Worm (Caenorhabditis elegans): ENCODE results near the gene F19H6.4.

DNA sequence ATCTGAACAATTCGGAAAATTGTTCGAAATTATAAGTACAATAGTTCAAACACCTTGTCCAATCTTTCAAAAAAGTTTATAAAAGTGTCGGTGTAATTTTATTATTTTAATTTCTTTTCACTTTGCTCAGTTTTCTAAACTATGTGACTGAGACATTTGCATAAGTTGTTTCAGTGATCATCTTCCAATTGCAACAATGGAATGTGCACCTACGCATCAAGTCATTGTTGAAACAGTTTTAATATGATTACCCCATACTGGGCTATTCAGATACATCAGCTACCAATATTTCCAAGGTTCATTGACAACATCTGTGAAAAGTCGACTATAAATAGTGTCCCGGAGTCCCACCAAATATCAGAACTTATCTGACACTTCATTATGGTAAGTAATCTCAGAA lies 8.4 kb upstream of the F19H6.4 start, which contains the start of gene nspc-13:
- TF ChIP-seq tbx-2 (tag; optimal IDR thresholded peaks at IDR 0.05): no peak
- no peak for TF ChIP-seq egl-27 (tag; optimal IDR thresholded peaks at IDR 0.05)
- TF ChIP-seq nhr-76 (tag; optimal IDR thresholded peaks at IDR 0.05): no peak
- TF ChIP-seq snpc-4 (tag; optimal IDR thresholded peaks at IDR 0.05): no peak
- TF ChIP-seq unc-62 (GFP tag; optimal IDR thresholded peaks at IDR 0.05): no peak
- TF ChIP-seq nhr-90 (tag; optimal IDR thresholded peaks at IDR 0.05; ENCODE audit: poor library complexity): no peak
- no peak for TF ChIP-seq nhr-28 (tag; optimal IDR thresholded peaks at IDR 0.05)
- no peak for TF ChIP-seq mdl-1 (tag; optimal IDR thresholded peaks at IDR 0.05)
- no peak for TF ChIP-seq nhr-11 (tag; optimal IDR thresholded peaks at IDR 0.05)
- TF ChIP-seq hpl-2 (GFP tag; optimal IDR thresholded peaks at IDR 0.05): no peak
- no peak for TF ChIP-seq ama-1 (optimal IDR thresholded peaks at IDR 0.05)
- no peak for TF ChIP-seq unc-30 (tag; optimal IDR thresholded peaks at IDR 0.05)
- no peak for TF ChIP-seq lin-39 (tag; optimal IDR thresholded peaks at IDR 0.05)
